Worm (Caenorhabditis elegans) whole organism, L1 larva: ENCODE measurements around the gene pis-1.
A peak's percentile ranks its signal among the peaks of the same experiment; 100 is the strongest.

Experiments used
- C16A3.4 ChIP-seq: fragments of 150-350 bp; optimal IDR thresholded peaks from 2 replicates; lab custom pipeline; 2014; ENCODE audit warnings: missing biosample characterization, missing genetic modification characterization
- alr-1 ChIP-seq: fragments of 200-800 bp; sonication (Bioruptor generic); optimal IDR thresholded peaks from 2 replicates; lab custom pipeline; 2018; ENCODE audit warnings: borderline replicate concordance, mild to moderate bottlenecking, missing genetic modification characterization, missing compliant biosample characterization
- blmp-1 ChIP-seq: fragments of 150-350 bp; optimal IDR thresholded peaks from 2 replicates; lab custom pipeline; 2014; ENCODE audit warnings: missing biosample characterization, missing genetic modification characterization
- ceh-8 ChIP-seq: fragments of 200-800 bp; sonication (Bioruptor generic); optimal IDR thresholded peaks from 2 replicates; lab custom pipeline; 2018; ENCODE audit warnings: mild to moderate bottlenecking, missing genetic modification characterization, moderate library complexity, missing compliant biosample characterization
- ceh-88 ChIP-seq: fragments of 200-800 bp; sonication (Bioruptor generic); IDR thresholded peaks from 2 replicates; pipeline ENCODE4 v1.3.6; 2022; ENCODE audit warnings: missing genetic modification characterization, missing compliant biosample characterization
- ceh-90 ChIP-seq: sonication (generic microtip); optimal IDR thresholded peaks from 2 replicates; lab custom pipeline; 2016; ENCODE audit warnings: missing genetic modification characterization, missing compliant biosample characterization
- dsc-1 ChIP-seq: sonication (generic microtip); optimal IDR thresholded peaks from 2 replicates; lab custom pipeline; 2016; ENCODE audit warnings: mild to moderate bottlenecking, missing genetic modification characterization, missing compliant biosample characterization
- efl-1 ChIP-seq, 4 experiments: fragments of 150-350 bp; optimal IDR thresholded peaks in 3 of 4; peaks in 1 of 4; 1 replicate in 1 of 4; 2 replicates in 3 of 4; lab custom pipeline; 2014; ENCODE audit warnings: missing biosample characterization in 2 of 4, missing genetic modification characterization in 2 of 4, missing genetic modification reagents in 2 of 4
- efl-3 ChIP-seq: fragments of 200-800 bp; sonication (Bioruptor generic); optimal IDR thresholded peaks from 2 replicates; lab custom pipeline; 2018; ENCODE audit warnings: mild to moderate bottlenecking, missing genetic modification characterization, missing compliant biosample characterization
- elt-3 ChIP-seq, 6 experiments: fragments of 150-350 bp in 1 of 6; sonication (generic microtip); optimal IDR thresholded peaks; 2 replicates each; lab custom pipeline; 2017 to 2018; ENCODE audit warnings: missing biosample characterization in 6 of 6, missing genetic modification characterization in 6 of 6, inconsistent platforms in 1 of 6
- hlh-4 ChIP-seq: sonication (generic microtip); optimal IDR thresholded peaks from 2 replicates; lab custom pipeline; 2016; ENCODE audit warnings: mild to moderate bottlenecking, missing genetic modification characterization, missing compliant biosample characterization
- hpl-2 ChIP-seq: fragments of 150-350 bp; optimal IDR thresholded peaks from 2 replicates; lab custom pipeline; 2014; ENCODE audit warnings: missing biosample characterization, missing genetic modification reagents, missing genetic modification characterization
- irx-1 ChIP-seq: sonication (generic microtip); optimal IDR thresholded peaks from 2 replicates; lab custom pipeline; 2016; ENCODE audit warnings: missing genetic modification characterization, missing compliant biosample characterization
- lin-14 ChIP-seq: fragments of 200-800 bp; sonication (Bioruptor generic); optimal IDR thresholded peaks from 2 replicates; lab custom pipeline; 2018; ENCODE audit warnings: mild to moderate bottlenecking, missing genetic modification characterization, moderate library complexity, missing compliant biosample characterization
- lin-39 ChIP-seq: fragments of 150-350 bp; optimal IDR thresholded peaks from 2 replicates; lab custom pipeline; 2014; ENCODE audit warnings: missing biosample characterization, missing genetic modification reagents, missing genetic modification characterization
- lir-3 ChIP-seq: sonication (generic microtip); optimal IDR thresholded peaks from 2 replicates; lab custom pipeline; 2016; ENCODE audit warnings: mild to moderate bottlenecking, missing genetic modification characterization, moderate library complexity, missing compliant biosample characterization; ENCODE audit not compliant: poor library complexity
- nhr-12 ChIP-seq: sonication (generic microtip); optimal IDR thresholded peaks from 2 replicates; lab custom pipeline; 2017; ENCODE audit warnings: missing biosample characterization, missing genetic modification characterization
- nhr-20 ChIP-seq: sonication (generic microtip); optimal IDR thresholded peaks from 2 replicates; lab custom pipeline; 2016; ENCODE audit warnings: mild to moderate bottlenecking, missing genetic modification characterization, missing compliant biosample characterization
- nhr-71 ChIP-seq: sonication (generic microtip); optimal IDR thresholded peaks from 2 replicates; lab custom pipeline; 2016; ENCODE audit warnings: mild to moderate bottlenecking, missing genetic modification characterization, moderate library complexity, missing compliant biosample characterization
- nhr-85 ChIP-seq: sonication (generic microtip); peaks from one replicate; lab custom pipeline; 2016; ENCODE audit warnings: missing genetic modification characterization, inconsistent platforms, missing compliant biosample characterization
- nhr-90 ChIP-seq: sonication (generic microtip); optimal IDR thresholded peaks from 2 replicates; lab custom pipeline; 2016; ENCODE audit warnings: mild to moderate bottlenecking, missing genetic modification characterization, missing compliant biosample characterization; ENCODE audit not compliant: poor library complexity
- pag-3 ChIP-seq: sonication (generic microtip); optimal IDR thresholded peaks from 2 replicates; lab custom pipeline; 2017; ENCODE audit warnings: missing genetic modification characterization, mild to moderate bottlenecking, missing compliant biosample characterization, antibody characterized with exemption, borderline replicate concordance; ENCODE audit not compliant: insufficient read depth
- pqm-1 ChIP-seq: sonication (generic microtip); optimal IDR thresholded peaks from 3 replicates; lab custom pipeline; 2017; ENCODE audit warnings: missing biosample characterization, missing genetic modification characterization
- skn-1 ChIP-seq: fragments of 150-350 bp; optimal IDR thresholded peaks from 2 replicates; lab custom pipeline; 2014; ENCODE audit warnings: missing biosample characterization, missing genetic modification characterization
- snpc-4 ChIP-seq: fragments of 150-350 bp; optimal IDR thresholded peaks from 2 replicates; lab custom pipeline; 2014; ENCODE audit warnings: missing biosample characterization, missing genetic modification characterization
- snu-23 ChIP-seq: sonication (generic microtip); optimal IDR thresholded peaks from 2 replicates; lab custom pipeline; 2016; ENCODE audit warnings: missing genetic modification characterization, missing compliant biosample characterization
- sup-37 ChIP-seq: fragments of 200-800 bp; sonication (Bioruptor generic); optimal IDR thresholded peaks from 2 replicates; lab custom pipeline; 2018; ENCODE audit warnings: mild to moderate bottlenecking, missing genetic modification characterization, missing compliant biosample characterization
- tbx-2 ChIP-seq: sonication (generic microtip); optimal IDR thresholded peaks from 2 replicates; lab custom pipeline; 2016; ENCODE audit warnings: missing genetic modification characterization, missing compliant biosample characterization
- unc-30 ChIP-seq: sonication (generic microtip); optimal IDR thresholded peaks from 2 replicates; lab custom pipeline; 2017; ENCODE audit warnings: missing biosample characterization, missing genetic modification characterization
- vab-15 ChIP-seq: sonication (generic microtip); optimal IDR thresholded peaks from 2 replicates; lab custom pipeline; 2017; ENCODE audit warnings: missing genotype, mild to moderate bottlenecking, missing genetic modification characterization, missing compliant biosample characterization
- zip-4 ChIP-seq: fragments of 200-800 bp; sonication (Bioruptor generic); optimal IDR thresholded peaks from 2 replicates; lab custom pipeline; 2018; ENCODE audit warnings: mild to moderate bottlenecking, missing genetic modification characterization, moderate library complexity, missing compliant biosample characterization
- ztf-4 ChIP-seq: fragments of 150-350 bp; optimal IDR thresholded peaks from 2 replicates; lab custom pipeline; 2014; ENCODE audit warnings: missing biosample characterization, missing genetic modification characterization

pis-1 gene

ce11 chrIV:9797304-9798003, 1.1 kb upstream of the pis-1 start, which contains the start of gene T13F2.2 (continued):
- TF ChIP-seq pag-3 (tag; lab: Kevin White, UChicago): no peak
- peak; percentile 56 for TF ChIP-seq nhr-90 (tag; lab: Kevin White, UChicago)
- TF ChIP-seq blmp-1: no peak
- TF ChIP-seq lin-14 (GFP tag; lab: Kevin White, UChicago): peak; percentile 33
- TF ChIP-seq lir-3: peak; percentile 63
- peak; percentile 24 for TF ChIP-seq nhr-71
- peak; percentile 16 for TF ChIP-seq tbx-2
- TF ChIP-seq unc-30 (tag; lab: Kevin White, UChicago): no peak
- no peak for TF ChIP-seq elt-3 (tag; optimal IDR thresholded peaks at IDR 0.05; lab: Kevin White, UChicago)

ce11 chrIV:9795250-9795649, 1.1 kb downstream of the pis-1 start:
- no peak for TF ChIP-seq efl-1 (optimal IDR thresholded peaks at IDR 0.05; lab: Kevin White, UChicago)
- peak in 1 of 2 experiments; percentile 92 for TF ChIP-seq efl-1 (GFP tag; optimal IDR thresholded peaks at IDR 0.05 in 1 of 2; lab: Kevin White, UChicago)
- no peak for TF ChIP-seq ceh-90

- TF ChIP-seq lin-39 (tag; lab: Kevin White, UChicago) (peak; percentile 47), nhr-85 (tag; lab: Kevin White, UChicago) (peak; percentile 86), irx-1 (tag; lab: Kevin White, UChicago) (peak; percentile 42), nhr-20 (tag; lab: Kevin White, UChicago) (peak; percentile 17), ztf-4 (tag; lab: Kevin White, UChicago) (no peak), dsc-1 (tag; lab: Kevin White, UChicago) (no peak), nhr-71 (peak; percentile 39), hpl-2 (GFP tag; lab: Kevin White, UChicago) (no peak), blmp-1 (peak; percentile 17), nhr-12 (tag; lab: Kevin White, UChicago) (no peak), ceh-8 (no peak), ceh-88 (GFP tag; lab: Robert Waterston, UW) (no peak), sup-37 (GFP tag; lab: Kevin White, UChicago) (no peak), efl-3 (GFP tag; lab: Kevin White, UChicago) (peak; percentile 34), alr-1 (tag; lab: Kevin White, UChicago) (no peak), C16A3.4 (no peak), snu-23 (GFP tag; lab: Kevin White, UChicago) (peak; percentile 22), tbx-2 (peak; percentile 15), vab-15 (peak; percentile 66), zip-4 (no peak), skn-1 (tag; lab: Kevin White, UChicago) (no peak), snpc-4 (tag; lab: Kevin White, UChicago) (no peak)
- TF ChIP-seq, all 84 proteins: peak for 10
Observed at ce11 chrIV:9790708-9791107, 5.7 kb downstream of the pis-1 start.

- TF ChIP-seq snu-23 (GFP tag; lab: Kevin White, UChicago) (no peak), pqm-1 (tag; lab: Kevin White, UChicago) (no peak)
Observed at ce11 chrIV:9789496-9789895, 6.9 kb downstream of the pis-1 start, which contains the start of gene T13F2.4. Gene T13F2.4 (plus strand): TSS chrIV:9789796.

- TF ChIP-seq hlh-4 (tag; lab: Kevin White, UChicago) (no peak), dsc-1 (tag; lab: Kevin White, UChicago) (peak; percentile 9)
- TF ChIP-seq, all 84 proteins: peak for 1
Observed at ce11 chrIV:9784689-9785088, 11.7 kb downstream of the pis-1 start, which contains the start of gene sre-4. Gene sre-4 (minus strand): TSS chrIV:9784789.
